Fruit fly (Drosophila melanogaster): ENCODE results near the gene CG46525.

Gene CG46525

dm6 chr3L:17428779-17429178 lies 46.2 kb upstream of the CG46525 start, which contains the start of gene Gorab (continued):
- TF ChIP-seq fd96Cb (tag; optimal IDR thresholded peaks at IDR 0.05) (peak; percentile 87), pb (GFP tag; optimal IDR thresholded peaks at IDR 0.05) (no peak), CG10267 (tag; optimal IDR thresholded peaks at IDR 0.05) (peak; percentile 85), CG9797 (GFP tag; optimal IDR thresholded peaks at IDR 0.05) (peak; percentile 16), Spps (tag; optimal IDR thresholded peaks at IDR 0.05) (peak; percentile 74), Rx (GFP tag; IDR thresholded peaks at IDR 0.05) (peak; percentile 90), luna (GFP tag; optimal IDR thresholded peaks at IDR 0.05) (peak; percentile 37), CG3065 (GFP tag; optimal IDR thresholded peaks at IDR 0.05) (peak; percentile 46), Stat92E (GFP tag; optimal IDR thresholded peaks at IDR 0.05) (peak in 1 of 3 experiments; percentile 52), ash1 (GFP tag; optimal IDR thresholded peaks at IDR 0.05) (no peak), CG4404 (GFP tag; IDR thresholded peaks at IDR 0.05) (peak; percentile 97), CG8089 (GFP tag; optimal IDR thresholded peaks at IDR 0.05) (peak; percentile 59), tio (GFP tag; optimal IDR thresholded peaks at IDR 0.05) (peak; percentile 91), Fer3 (tag; optimal IDR thresholded peaks at IDR 0.05) (peak; percentile 87), CG14710 (tag; optimal IDR thresholded peaks at IDR 0.05) (peak; percentile 94), nerfin-1 (tag; optimal IDR thresholded peaks at IDR 0.05) (peak; percentile 54), CG1792 (GFP tag; optimal IDR thresholded peaks at IDR 0.05) (peak; percentile 21), wdn (GFP tag; IDR thresholded peaks at IDR 0.05) (0 out of 2 replicates have a peak, but pooled peaks have one; percentile 23), CG11398 (GFP tag; optimal IDR thresholded peaks at IDR 0.05) (peak; percentile 26), yki (optimal IDR thresholded peaks at IDR 0.05) (no peak), stwl (tag; optimal IDR thresholded peaks at IDR 0.05) (peak; percentile 93), aop (GFP tag; IDR thresholded peaks at IDR 0.05) (peak; percentile 78), CG1024 (GFP tag; IDR thresholded peaks at IDR 0.05) (peak; percentile 89), insv (GFP tag; optimal IDR thresholded peaks at IDR 0.05) (peak in 1 of 2 experiments; percentile 30), BEAF-32 (GFP tag; optimal IDR thresholded peaks at IDR 0.05) (peak; percentile 76), hkb (optimal IDR thresholded peaks at IDR 0.05) (peak; percentile 22), hkb (GFP tag; IDR thresholded peaks at IDR 0.05) (peak; percentile 81), CG17802 (tag; optimal IDR thresholded peaks at IDR 0.05) (peak; percentile 91), CG12104 (GFP tag; optimal IDR thresholded peaks at IDR 0.05) (peak; percentile 90), ato (GFP tag; IDR thresholded peaks at IDR 0.05; ENCODE audit: partially characterized antibody) (no peak), lmd (GFP tag; IDR thresholded peaks at IDR 0.05) (peak; percentile 94), CG1233 (GFP tag; optimal IDR thresholded peaks at IDR 0.05) (peak; percentile 68), vnd (GFP tag; IDR thresholded peaks at IDR 0.05; ENCODE audit: partially characterized antibody) (no peak), GATAe (GFP tag; conservative IDR thresholded peaks at IDR 0.05) (peak; percentile 79), btn (GFP tag; optimal IDR thresholded peaks at IDR 0.05) (peak; percentile 8), CG15073 (GFP tag; optimal IDR thresholded peaks at IDR 0.05) (peak; percentile 71), sens (GFP tag) (peak; percentile 96), CG17568 (GFP tag; optimal IDR thresholded peaks at IDR 0.05) (peak; percentile 68), cas (GFP tag; IDR thresholded peaks at IDR 0.05) (peak; percentile 91), Hr51 (GFP tag; optimal IDR thresholded peaks at IDR 0.05) (peak; percentile 77 to 82), CG42726 (GFP tag; IDR thresholded peaks at IDR 0.05; ENCODE audit: partially characterized antibody) (no peak), Nf-YA (GFP tag; IDR thresholded peaks at IDR 0.05) (peak; percentile 86), D19B (GFP tag; optimal IDR thresholded peaks at IDR 0.05) (peak; percentile 67), CG5180 (GFP tag; optimal IDR thresholded peaks at IDR 0.05) (peak; percentile 37), CHES-1-like (GFP tag; optimal IDR thresholded peaks at IDR 0.05) (peak; percentile 72), grn (GFP tag; optimal IDR thresholded peaks at IDR 0.05) (peak; percentile 77), dmrt99B (tag; optimal IDR thresholded peaks at IDR 0.05) (peak; percentile 83), CG16815 (GFP tag; optimal IDR thresholded peaks at IDR 0.05) (peak; percentile 90), bsh (GFP tag; optimal IDR thresholded peaks at IDR 0.05) (peak in 1 of 2 experiments; percentile 90), shn (GFP tag; optimal IDR thresholded peaks at IDR 0.05) (peak; percentile 32)
